Fruit fly (Drosophila melanogaster): ENCODE measurements around the gene CG31862.

CG31862 gene

DNA sequence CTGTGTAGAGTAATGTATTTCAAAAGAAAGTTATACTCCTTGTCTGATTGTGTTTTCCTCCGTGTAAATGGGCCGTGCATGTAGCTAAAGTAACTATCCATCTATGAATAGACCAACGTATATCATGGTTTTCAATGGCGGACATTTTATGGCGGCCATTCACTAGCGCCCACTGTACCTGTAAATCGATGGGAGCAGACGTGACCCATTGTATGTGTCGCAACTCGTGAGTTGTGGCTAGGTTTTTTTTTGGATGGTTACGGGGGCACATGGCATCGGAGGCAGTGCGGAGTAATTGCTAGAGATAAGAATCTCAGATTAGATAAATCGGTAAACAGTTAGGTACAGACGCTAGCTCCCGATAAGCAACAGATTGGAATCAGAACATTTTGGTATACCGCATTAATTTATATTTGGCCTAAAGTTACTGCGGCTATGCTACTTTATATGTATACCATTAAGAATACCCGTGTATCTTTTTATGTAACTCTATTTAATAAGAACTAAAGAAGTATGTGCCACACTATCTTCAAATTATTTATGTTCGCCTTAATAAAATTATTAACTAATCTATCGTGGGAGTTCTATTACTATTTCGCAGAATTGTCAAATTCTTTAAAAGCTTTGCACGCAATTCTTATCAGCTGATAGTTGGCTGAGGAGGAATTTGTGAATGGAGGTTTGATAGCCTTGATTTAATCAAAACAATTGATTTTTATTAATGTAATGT, 7.7 kb downstream of the CG31862 start (continued):
- TF ChIP-seq cwo (GFP tag; optimal IDR thresholded peaks at IDR 0.05) (peak; percentile 3), Antp (GFP tag; optimal IDR thresholded peaks at IDR 0.05) (peak; percentile 0), Sox102F (GFP tag; optimal IDR thresholded peaks at IDR 0.05) (peak; percentile 18), CG2678 (tag; optimal IDR thresholded peaks at IDR 0.05) (peak; percentile 27), CG15479 (GFP tag; optimal IDR thresholded peaks at IDR 0.05) (peak; percentile 33), her (GFP tag; optimal IDR thresholded peaks at IDR 0.05) (no peak), CG10209 (GFP tag; optimal IDR thresholded peaks at IDR 0.05) (peak; percentile 12), CG8359 (GFP tag; optimal IDR thresholded peaks at IDR 0.05; ENCODE audit: borderline replicate concordance) (no peak), ci (GFP tag; IDR thresholded peaks at IDR 0.05) (0 out of 3 replicates have a peak, but pooled peaks have one; percentile 31), Hmr (GFP tag; optimal IDR thresholded peaks at IDR 0.05) (peak; percentile 17), CG14710 (tag; optimal IDR thresholded peaks at IDR 0.05) (no peak), ab (GFP tag; optimal IDR thresholded peaks at IDR 0.05) (no peak), Ptx1 (GFP tag; IDR thresholded peaks at IDR 0.05) (peak; percentile 37; the same call in 1 of the 2 replicates), Hr78 (GFP tag; optimal IDR thresholded peaks at IDR 0.05) (peak in 1 of 2 experiments; percentile 85), CG34376 (GFP tag; optimal IDR thresholded peaks at IDR 0.05) (peak; percentile 66), CG17802 (tag; optimal IDR thresholded peaks at IDR 0.05) (no peak), Hr51 (GFP tag; optimal IDR thresholded peaks at IDR 0.05) (peak in 1 of 2 experiments; percentile 26), CG1024 (GFP tag; IDR thresholded peaks at IDR 0.05) (0 out of 2 replicates have a peak, but pooled peaks have one; percentile 10), grn (GFP tag; optimal IDR thresholded peaks at IDR 0.05) (peak; percentile 96), hb (GFP tag; IDR thresholded peaks at IDR 0.05; ENCODE audit: partially characterized antibody) (no peak), CG32532 (GFP tag; IDR thresholded peaks at IDR 0.05) (peak; percentile 37; the same call in 1 of the 2 replicates), CG12769 (tag; optimal IDR thresholded peaks at IDR 0.05) (peak; percentile 31), grau (tag; optimal IDR thresholded peaks at IDR 0.05) (peak; percentile 55), Rfx (GFP tag; IDR thresholded peaks at IDR 0.05) (peak; percentile 48; the same call in 1 of the 2 replicates), HLH54F (GFP tag; optimal IDR thresholded peaks at IDR 0.05) (no peak), CG8388 (GFP tag; optimal IDR thresholded peaks at IDR 0.05) (peak; percentile 21), CG12071 (GFP tag; optimal IDR thresholded peaks at IDR 0.05) (no peak), H15 (GFP tag; IDR thresholded peaks at IDR 0.05) (0 out of 3 replicates have a peak, but pooled peaks have one; percentile 25), Fer1 (GFP tag; optimal IDR thresholded peaks at IDR 0.05) (peak; percentile 6), Meics (GFP tag; optimal IDR thresholded peaks at IDR 0.05) (peak; percentile 5), sqz (GFP tag; optimal IDR thresholded peaks at IDR 0.05) (peak; percentile 39), exex (tag; optimal IDR thresholded peaks at IDR 0.05) (peak; percentile 94), CG18599 (GFP tag; optimal IDR thresholded peaks at IDR 0.05) (peak; percentile 58), onecut (GFP tag; IDR thresholded peaks at IDR 0.05) (peak; percentile 14; the same call in 1 of the 2 replicates), Med (GFP tag) (peak; percentile 65), CG2199 (GFP tag; IDR thresholded peaks at IDR 0.05) (0 out of 3 replicates have a peak, but pooled peaks have one; percentile 41), ssp (GFP tag; IDR thresholded peaks at IDR 0.05) (no peak)

- TF ChIP-seq Ets65A (GFP tag) (peak; percentile 71), Six4 (GFP tag; optimal IDR thresholded peaks at IDR 0.05) (no peak), Abd-B (GFP tag; optimal IDR thresholded peaks at IDR 0.05) (no peak), Pdp1 (GFP tag; optimal IDR thresholded peaks at IDR 0.05) (no peak), sens (GFP tag) (peak; percentile 67), CG17829 (tag; optimal IDR thresholded peaks at IDR 0.05) (no peak), CG3163 (GFP tag; optimal IDR thresholded peaks at IDR 0.05) (no peak), crol (GFP tag; IDR thresholded peaks at IDR 0.05) (peak; percentile 11; the same call in 1 of the 2 replicates)
These were observed 8.4 kb downstream of the CG31862 start for dm6 chr2L:12347034-12347433.
